Fruit fly (Drosophila melanogaster): ENCODE data around the gene Obp8a.

Obp8a gene

DNA sequence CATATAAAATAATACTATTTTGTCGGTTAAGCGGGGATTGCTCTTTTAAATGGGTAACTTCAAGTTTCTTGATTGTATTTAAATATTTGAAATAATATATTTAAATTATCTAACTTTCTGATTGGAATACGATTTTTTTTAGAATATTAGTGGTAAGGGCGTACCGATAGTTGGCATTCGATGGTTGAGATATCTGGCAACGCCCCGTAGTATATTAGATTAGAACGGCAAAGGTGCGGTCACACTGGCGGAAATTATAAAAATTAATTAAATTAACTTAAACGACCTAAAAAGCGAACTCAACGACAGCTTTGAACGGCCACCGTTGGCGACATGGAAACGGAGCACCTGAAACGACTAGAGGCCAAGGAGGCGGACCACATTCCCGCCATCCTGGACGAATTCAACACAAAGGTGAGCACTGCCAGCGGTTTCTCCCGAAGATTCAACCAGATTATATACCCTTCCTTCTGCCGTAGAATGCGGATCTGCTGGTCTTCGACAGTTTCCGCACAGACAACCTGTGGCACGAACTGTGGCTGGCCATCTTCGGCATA is 41.4 kb downstream of the Obp8a start, which contains the start of gene ric8a:
Gene ric8a (plus strand): TSS at position 205 of the 557 bp plus-strand sequence.
- TF ChIP-seq CG8159 (tag; optimal IDR thresholded peaks at IDR 0.05) (peak; percentile 24), gl (tag; optimal IDR thresholded peaks at IDR 0.05) (no peak)

All from whole organism, pupa.